Worm (Caenorhabditis elegans) whole organism, L2 larva: ENCODE data around the gene F47G3.4.

Source experiments
- mab-5 ChIP-seq: fragments of 150-350 bp; optimal IDR thresholded peaks from 2 replicates; lab custom pipeline; 2014; ENCODE audit warnings: missing biosample characterization, missing genetic modification characterization
- ztf-1 ChIP-seq: fragments of 200-800 bp; sonication (Bioruptor generic); conservative IDR thresholded peaks from 2 replicates; pipeline ENCODE4 v1.3.6; 2022; ENCODE audit warnings: missing genetic modification characterization, missing compliant biosample characterization

DNA sequence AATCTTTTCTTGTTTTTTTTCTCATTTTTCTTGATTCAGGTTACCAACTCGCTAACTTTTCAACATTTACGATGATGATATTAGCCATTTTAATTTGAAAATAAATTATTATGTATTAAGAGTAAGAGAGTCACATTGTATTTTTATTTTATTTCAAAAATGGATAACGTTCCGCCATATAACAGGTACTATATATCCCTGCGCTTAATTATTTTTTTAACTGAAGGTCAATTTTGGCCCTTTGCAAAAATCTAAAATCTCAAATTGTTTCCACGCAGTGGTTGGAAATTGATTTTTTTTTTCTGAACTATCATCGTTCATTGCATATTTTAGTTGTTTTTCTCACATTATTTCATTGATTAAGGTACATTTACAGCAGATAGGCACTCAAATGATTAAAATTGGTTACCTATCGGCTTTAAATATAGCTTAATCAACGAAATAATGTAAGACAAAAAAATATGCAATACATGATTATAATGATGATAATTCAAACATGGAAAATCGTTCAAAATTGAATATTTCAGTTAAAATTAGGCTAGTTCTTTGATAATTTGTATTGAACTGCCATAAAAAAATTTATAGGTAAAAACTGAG, 16.6 kb upstream of the F47G3.4 start:
- no peak for TF ChIP-seq ztf-1 (GFP tag; lab: Robert Waterston, UW)
- TF ChIP-seq mab-5 (tag; lab: Kevin White, UChicago): peak; percentile 53
